Worm (Caenorhabditis elegans): ENCODE results near the gene F40A3.7.

F40A3.7 gene

DNA sequence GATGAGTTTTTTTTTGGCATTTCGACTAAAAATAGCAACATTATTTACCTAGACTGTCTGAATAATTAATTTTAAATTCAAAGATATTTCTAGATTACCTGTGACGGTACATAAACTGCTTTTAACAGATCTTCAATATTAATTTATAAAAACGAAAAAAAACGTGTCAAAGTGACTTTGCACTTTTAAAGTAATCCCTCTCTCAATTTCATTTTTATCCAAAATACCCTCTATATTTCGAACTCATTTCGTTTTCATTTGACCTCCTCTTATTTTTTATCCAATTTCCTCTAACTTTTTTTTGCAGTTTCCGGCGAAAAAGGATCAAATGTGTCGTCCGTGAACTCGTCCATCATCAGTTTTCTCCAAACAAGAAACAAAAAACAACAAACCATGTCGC is 24.2 kb downstream of the F40A3.7 start, which contains the start of gene F40A3.4:
F40A3.4 (plus strand) TSS at position 301 of the 400 bp plus-strand sequence.
- no peak for TF ChIP-seq ceh-8 (GFP tag; optimal IDR thresholded peaks at IDR 0.05)
- no peak for TF ChIP-seq efl-1 (optimal IDR thresholded peaks at IDR 0.05)
- peak in 1 of 2 experiments; percentile 48 for TF ChIP-seq efl-1 (GFP tag; optimal IDR thresholded peaks at IDR 0.05 in 1 of 2)

- TF ChIP-seq elt-2 (tag; optimal IDR thresholded peaks at IDR 0.05) (no peak), egl-27 (tag; optimal IDR thresholded peaks at IDR 0.05) (no peak), vab-15 (tag; optimal IDR thresholded peaks at IDR 0.05) (no peak), dpl-1 (GFP tag; optimal IDR thresholded peaks at IDR 0.05) (no peak), lin-13 (GFP tag; optimal IDR thresholded peaks at IDR 0.05) (no peak), fkh-10 (GFP tag; optimal IDR thresholded peaks at IDR 0.05) (peak; percentile 81), ceh-82 (tag; optimal IDR thresholded peaks at IDR 0.05) (no peak), lin-14 (GFP tag; optimal IDR thresholded peaks at IDR 0.05) (peak; percentile 58), hlh-4 (tag; optimal IDR thresholded peaks at IDR 0.05) (no peak), unc-130 (tag; optimal IDR thresholded peaks at IDR 0.05) (no peak), ces-1 (GFP tag; optimal IDR thresholded peaks at IDR 0.05) (no peak), ztf-4 (tag; optimal IDR thresholded peaks at IDR 0.05) (no peak), ceh-88 (GFP tag; IDR thresholded peaks at IDR 0.05) (no peak), snpc-4 (tag; optimal IDR thresholded peaks at IDR 0.05) (no peak)
Measured at ce11 chrV:7872945-7873344, 26.7 kb downstream of the F40A3.7 start.

DNA sequence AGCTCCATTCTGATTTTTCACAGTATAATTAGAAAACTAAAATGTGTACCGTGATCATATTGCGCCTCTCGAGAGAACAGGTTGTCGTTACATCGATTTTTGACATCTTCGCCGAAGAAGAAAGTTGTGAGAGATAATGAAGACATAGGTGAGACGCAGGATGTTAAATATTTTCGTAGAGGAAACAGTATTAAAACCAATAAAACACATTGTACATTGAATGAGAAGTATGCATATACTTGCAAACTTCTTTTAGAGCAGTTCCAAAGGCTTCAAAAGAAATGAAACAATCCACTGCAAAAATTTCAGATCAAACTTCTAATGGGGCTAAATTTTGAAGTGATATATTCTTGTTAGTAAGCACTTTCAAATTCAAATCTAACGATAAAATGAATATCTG is 29.0 kb downstream of the F40A3.7 start, which contains the start of gene nipi-4:
nipi-4 (minus strand) TSS at position 101 of the 400 bp plus-strand sequence.
- TF ChIP-seq sup-37 (GFP tag; optimal IDR thresholded peaks at IDR 0.05) (no peak), blmp-1 (tag; optimal IDR thresholded peaks at IDR 0.05) (peak; percentile 75)

ce11 chrV:7864663-7865062 is 35.0 kb downstream of the F40A3.7 start, which contains the start of gene C37C3.11:
Gene C37C3.11, minus strand, starts transcription at chrV:7864763.
- TF ChIP-seq dsc-1 (tag; optimal IDR thresholded peaks at IDR 0.05) = no peak
- no peak for TF ChIP-seq hpl-2 (GFP tag; optimal IDR thresholded peaks at IDR 0.05)
- TF ChIP-seq sup-37 (GFP tag; optimal IDR thresholded peaks at IDR 0.05) = no peak
- no peak for TF ChIP-seq nhr-47 (tag; optimal IDR thresholded peaks at IDR 0.05)
- no peak for TF ChIP-seq sptf-1 (tag; optimal IDR thresholded peaks at IDR 0.05)
- TF ChIP-seq C16A3.4 (tag; optimal IDR thresholded peaks at IDR 0.05) = no peak
- TF ChIP-seq rnt-1 (tag; optimal IDR thresholded peaks at IDR 0.05) = no peak
- no peak for TF ChIP-seq mdl-1 (tag; optimal IDR thresholded peaks at IDR 0.05)
- TF ChIP-seq lin-35 (GFP tag; optimal IDR thresholded peaks at IDR 0.05) = no peak
- TF ChIP-seq mab-9 (GFP tag; IDR thresholded peaks at IDR 0.05) = no peak

ce11 chrV:7863020-7863523 is 36.6 kb downstream of the F40A3.7 start, which contains the start of gene C37C3.10:
Gene C37C3.10, minus strand, starts transcription at chrV:7863070.
- TF ChIP-seq unc-98 (GFP tag; IDR thresholded peaks at IDR 0.05) (no peak), fkh-4 (tag; optimal IDR thresholded peaks at IDR 0.05; ENCODE audit: borderline replicate concordance) (no peak)

DNA sequence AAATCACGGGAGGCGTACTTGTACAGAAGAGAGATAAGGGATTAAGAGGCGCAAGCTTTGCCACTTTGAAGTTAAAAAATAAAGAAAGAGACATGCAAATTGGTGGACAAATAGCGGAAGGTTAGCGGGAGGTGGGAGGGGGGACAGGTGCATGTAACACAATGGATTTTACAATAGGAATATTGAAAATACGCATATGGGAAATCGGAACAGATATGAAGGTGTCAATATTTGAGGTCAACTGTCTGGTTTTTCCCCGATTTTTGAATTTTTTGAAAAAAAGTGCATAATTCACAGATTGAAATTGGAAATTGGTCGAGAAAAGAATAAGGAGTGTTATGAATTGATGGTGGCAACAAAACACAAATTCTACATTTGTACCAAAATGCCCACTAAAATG is 37.9 kb downstream of the F40A3.7 start, which contains the start of gene C37C3.17:
C37C3.17 (minus strand) TSS at position 101 of the 400 bp plus-strand sequence.
- TF ChIP-seq lir-3 (tag; optimal IDR thresholded peaks at IDR 0.05; ENCODE audit: poor library complexity) (no peak), nhr-76 (tag; optimal IDR thresholded peaks at IDR 0.05) (no peak), tbx-2 (tag; optimal IDR thresholded peaks at IDR 0.05) (no peak), nhr-85 (tag) (no peak), xbp-1 (tag; optimal IDR thresholded peaks at IDR 0.05) (no peak), C04F5.9 (tag; optimal IDR thresholded peaks at IDR 0.05) (no peak), nhr-71 (tag; optimal IDR thresholded peaks at IDR 0.05) (no peak), dsc-1 (tag; optimal IDR thresholded peaks at IDR 0.05) (no peak), mdl-1 (tag; optimal IDR thresholded peaks at IDR 0.05) (no peak), hpl-2 (GFP tag; optimal IDR thresholded peaks at IDR 0.05) (no peak), zip-4 (GFP tag; optimal IDR thresholded peaks at IDR 0.05) (no peak), fos-1 (tag; optimal IDR thresholded peaks at IDR 0.05) (no peak), ceh-8 (GFP tag; optimal IDR thresholded peaks at IDR 0.05) (no peak), fkh-4 (tag; optimal IDR thresholded peaks at IDR 0.05; ENCODE audit: borderline replicate concordance) (no peak)

All from whole organism, L1 larva.